Fruit fly (Drosophila melanogaster) whole organism, wandering third instar larva: ENCODE measurements around the gene PolQ.

Experiments
- Abd-B ChIP-seq: fragments of >200 bp; optimal IDR thresholded peaks from 2 replicates; lab custom pipeline; 2017; ENCODE audit warnings: missing biosample characterization, missing genetic modification characterization
- HLH106 ChIP-seq: fragments of 200-800 bp; optimal IDR thresholded peaks from 3 replicates; lab custom pipeline; 2019; ENCODE audit warnings: missing biosample characterization, mild to moderate bottlenecking, missing genetic modification characterization, moderate library complexity
- Hr83 ChIP-seq: fragments of 200-300 bp; sonication (Bioruptor generic); optimal IDR thresholded peaks from 2 replicates; lab custom pipeline; 2016; ENCODE audit warnings: missing biosample characterization, mild to moderate bottlenecking, missing genetic modification characterization, moderate library complexity; ENCODE audit not compliant: poor library complexity, severe bottlenecking
- Myc ChIP-seq: fragments of >200 bp; optimal IDR thresholded peaks from 2 replicates; lab custom pipeline; 2017
- Sp1 ChIP-seq: fragments of 200-800 bp; sonication (Bioruptor generic); optimal IDR thresholded peaks from 3 replicates; lab custom pipeline; 2019; ENCODE audit warnings: missing biosample characterization, mild to moderate bottlenecking, missing genetic modification characterization, moderate library complexity
- lola ChIP-seq: fragments of >200 bp; optimal IDR thresholded peaks from 2 replicates; lab custom pipeline; 2017; ENCODE audit warnings: missing biosample characterization, missing genetic modification characterization
- psq ChIP-seq: fragments of 200-800 bp; sonication (Bioruptor generic); optimal IDR thresholded peaks from 3 replicates; lab custom pipeline; 2017; ENCODE audit warnings: missing biosample characterization, mild to moderate bottlenecking, missing genetic modification characterization, moderate library complexity
- sage ChIP-seq: fragments of 200-800 bp; sonication (Bioruptor generic); optimal IDR thresholded peaks from 2 replicates; lab custom pipeline; 2016; ENCODE audit warnings: missing biosample characterization, mild to moderate bottlenecking, missing genetic modification characterization

DNA sequence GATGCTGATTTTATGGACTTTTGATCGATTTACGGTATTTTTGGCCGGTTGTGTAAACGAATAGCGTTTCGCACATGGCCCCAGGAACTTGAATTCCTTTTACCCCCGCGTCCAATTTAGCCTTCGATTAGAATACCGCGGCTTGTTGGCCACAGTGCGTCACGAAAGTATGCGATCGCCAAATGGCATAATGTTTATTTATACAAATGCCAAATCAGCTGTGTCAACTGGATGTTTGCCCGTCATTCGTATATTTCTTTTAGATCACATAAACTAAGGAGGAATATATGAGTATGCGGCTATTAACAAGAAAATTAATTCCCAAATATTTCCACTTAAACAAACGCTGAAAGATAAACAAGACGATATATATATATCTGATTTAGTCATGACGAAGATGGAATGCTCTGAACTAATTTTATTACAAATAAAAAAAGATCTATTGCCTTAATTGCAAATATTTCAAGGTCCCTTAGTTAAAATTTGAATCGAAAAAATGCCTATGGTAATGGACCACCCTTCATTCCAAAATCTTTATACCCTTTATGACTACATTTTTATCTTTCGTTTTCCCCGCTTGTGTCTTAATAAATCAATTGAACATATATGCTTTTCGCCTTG, 55.0 kb downstream of the PolQ start:
- no peak for TF ChIP-seq sage
- TF ChIP-seq lola (GFP tag; lab: Kevin White, UChicago), result no peak
- TF ChIP-seq Abd-B, result no peak
- TF ChIP-seq Myc (lab: Kevin White, UChicago), result no peak
- TF ChIP-seq HLH106 (tag; lab: Kevin White, UChicago), result no peak
- no peak for TF ChIP-seq psq (GFP tag; lab: Kevin White, UChicago)
- TF ChIP-seq Sp1 (GFP tag; lab: Kevin White, UChicago), result no peak
- no peak for TF ChIP-seq Hr83
